Fruit fly (Drosophila melanogaster) Kc167 (cell line): Measurements from ENCODE around the gene Spn100A.

Experiments used
- Myc ChIP-seq: fragments of >200 bp; optimal IDR thresholded peaks from 2 replicates; lab custom pipeline; 2017; ENCODE audit warnings: missing external identifiers
- Sin3A ChIP-seq: fragments of >200 bp; optimal IDR thresholded peaks from 2 replicates; lab custom pipeline; 2018; ENCODE audit warnings: missing external identifiers
- h ChIP-seq: fragments of >200 bp; optimal IDR thresholded peaks from 3 replicates; lab custom pipeline; 2018; ENCODE audit warnings: missing external identifiers
- insv ChIP-seq: fragments of >200 bp; optimal IDR thresholded peaks from 3 replicates; lab custom pipeline; 2018; ENCODE audit warnings: missing external identifiers
- psq ChIP-seq: fragments of >200 bp; optimal IDR thresholded peaks from 2 replicates; lab custom pipeline; 2017; ENCODE audit warnings: missing external identifiers
- ttk ChIP-seq: sonication (Bioruptor generic); optimal IDR thresholded peaks from 2 replicates; lab custom pipeline; 2017; ENCODE audit warnings: missing external identifiers

Spn100A gene

DNA sequence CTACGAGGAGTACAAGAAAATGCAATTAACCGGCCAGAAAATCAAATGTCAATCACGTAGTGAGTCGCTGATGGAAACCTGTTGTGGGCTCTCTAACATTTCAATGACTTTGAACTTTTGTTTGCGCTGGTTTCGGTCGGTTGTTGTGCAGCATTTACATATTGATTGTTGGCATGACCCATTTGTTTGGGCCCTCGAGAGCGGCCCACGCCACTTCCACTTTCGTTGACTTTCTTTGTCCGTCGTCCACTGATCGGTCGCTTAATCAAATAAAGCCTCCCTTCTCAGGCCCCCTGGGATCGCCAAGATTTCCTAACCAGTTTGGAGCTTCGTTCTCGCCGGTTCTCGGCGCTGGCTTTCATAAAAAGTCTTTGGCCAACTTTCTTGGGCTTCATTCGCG lies at the start of gene Spn100A:
Gene Spn100A, plus strand, starts transcription at position 392 of the 400 bp plus-strand sequence.
- TF ChIP-seq insv (lab: Kevin White, UChicago): no peak
- TF ChIP-seq h: no peak
- TF ChIP-seq ttk (lab: Kevin White, UChicago): no peak
- TF ChIP-seq Myc (lab: Kevin White, UChicago): no peak
- no peak for TF ChIP-seq Sin3A
- no peak for TF ChIP-seq psq (lab: Kevin White, UChicago)

DNA sequence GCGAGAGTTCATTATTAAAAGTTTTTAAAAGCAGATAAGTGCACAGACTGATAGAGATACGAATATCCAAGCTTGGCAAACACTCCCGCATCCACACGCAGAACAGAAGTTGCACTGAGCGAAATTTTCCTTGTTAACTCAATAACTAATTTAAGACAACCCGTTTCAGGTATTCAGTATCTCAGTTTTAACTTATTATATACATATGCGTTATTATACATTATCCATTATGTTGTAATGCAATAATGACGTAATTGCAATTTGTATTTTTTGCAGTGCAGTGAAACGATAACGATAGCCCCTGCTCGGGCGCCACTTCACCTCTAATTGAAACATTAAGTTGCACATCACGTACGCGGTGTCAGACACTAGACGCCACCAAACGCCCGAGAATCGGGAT lies 47.2 kb upstream of the Spn100A start:
- TF ChIP-seq insv (lab: Kevin White, UChicago) (no peak), h (no peak), Sin3A (no peak), ttk (lab: Kevin White, UChicago) (no peak), psq (lab: Kevin White, UChicago) (no peak), Myc (lab: Kevin White, UChicago) (no peak)

DNA sequence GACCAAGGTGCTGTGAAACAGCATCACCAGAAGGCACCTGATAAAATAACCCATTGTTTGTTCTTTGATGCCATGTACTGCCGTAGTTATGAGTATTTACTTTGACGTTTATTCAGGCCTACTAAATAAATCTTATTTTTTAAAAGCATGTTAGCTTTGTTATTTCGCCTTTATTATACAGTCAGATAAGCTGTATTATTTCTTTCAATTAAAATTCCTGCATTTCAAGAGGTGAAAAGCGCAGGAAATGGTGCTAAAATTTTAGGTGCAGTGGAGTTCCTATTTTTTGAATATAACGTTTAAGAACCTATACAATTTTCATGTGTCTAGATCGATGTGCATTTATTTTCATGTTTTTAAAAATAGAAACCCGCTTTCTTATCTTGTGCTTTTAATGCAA lies 44.7 kb upstream of the Spn100A start, which contains the start of gene CG31013:
Gene CG31013, minus strand, starts transcription at position 101 of the 400 bp plus-strand sequence.
- TF ChIP-seq psq (lab: Kevin White, UChicago) (no peak), Myc (lab: Kevin White, UChicago) (no peak), insv (lab: Kevin White, UChicago) (no peak), ttk (lab: Kevin White, UChicago) (no peak), Sin3A (no peak), h (no peak)

DNA sequence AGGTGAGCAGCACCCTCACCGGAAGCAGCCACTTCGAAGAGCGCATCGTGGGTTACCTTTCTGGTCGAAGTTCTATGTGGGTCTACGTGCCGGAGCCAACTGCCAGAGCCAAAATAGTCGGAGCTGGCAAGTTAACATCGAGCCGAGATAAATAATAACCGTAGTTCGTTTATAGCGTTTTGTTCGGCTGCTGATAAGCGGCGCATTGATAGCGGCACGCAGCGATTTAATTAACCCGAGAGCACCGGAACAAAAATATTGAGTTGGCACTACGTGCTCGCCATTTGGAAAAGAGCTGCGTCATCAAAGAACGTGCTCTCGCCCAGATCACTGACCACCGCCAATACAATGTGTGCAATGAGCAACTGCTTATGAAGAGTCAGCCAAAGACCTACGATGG lies 42.0 kb upstream of the Spn100A start, which contains the start of gene PH4alphaPV:
Gene PH4alphaPV, minus strand, starts transcription at position 101 of the 400 bp plus-strand sequence.
- TF ChIP-seq Myc (lab: Kevin White, UChicago): no peak

DNA sequence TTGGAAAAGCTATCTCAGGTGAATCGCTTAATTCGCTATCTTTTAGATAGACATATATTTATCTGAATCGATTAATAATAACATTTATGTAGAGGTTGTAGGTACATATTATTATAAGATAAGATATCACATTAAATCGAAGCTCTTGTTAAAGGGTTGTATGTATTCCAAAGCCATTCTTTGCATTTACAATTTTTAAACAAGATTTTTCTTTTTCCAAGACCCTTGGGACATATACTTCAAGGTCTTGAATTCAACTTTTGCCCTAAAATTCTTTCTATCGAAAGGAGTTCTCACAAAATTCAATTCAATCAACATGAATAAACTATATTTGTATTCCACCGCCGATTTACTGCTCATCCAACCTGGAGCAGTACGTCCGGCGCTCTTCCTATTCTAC lies 41.6 kb upstream of the Spn100A start, which contains the start of gene CG34432:
Gene CG34432, plus strand, starts transcription at position 301 of the 400 bp plus-strand sequence.
- TF ChIP-seq h: no peak
- TF ChIP-seq ttk (lab: Kevin White, UChicago): no peak
- no peak for TF ChIP-seq Myc (lab: Kevin White, UChicago)
- no peak for TF ChIP-seq psq (lab: Kevin White, UChicago)
- no peak for TF ChIP-seq Sin3A
- TF ChIP-seq insv (lab: Kevin White, UChicago): no peak

DNA sequence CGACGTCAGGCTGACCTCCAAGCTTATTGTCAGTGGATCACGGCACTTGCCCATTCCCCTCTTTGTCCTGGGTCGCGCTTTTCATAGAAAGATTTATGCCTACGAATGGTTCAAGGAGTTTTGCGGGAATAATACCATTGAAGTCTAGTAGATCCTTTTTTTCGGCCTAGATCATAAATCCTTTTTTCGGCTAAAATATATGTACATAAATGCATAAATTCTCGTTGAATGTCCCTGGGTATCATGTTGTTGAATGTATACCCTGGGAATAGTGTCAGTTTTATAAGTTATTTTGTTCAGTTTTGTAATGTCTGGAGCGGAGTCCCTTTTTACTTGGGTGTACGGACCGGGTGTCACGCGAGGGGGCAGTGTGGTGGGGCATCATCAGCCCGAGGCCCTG lies 40.8 kb upstream of the Spn100A start, which contains the start of gene CG34433:
Gene CG34433, plus strand, starts transcription at position 301 of the 400 bp plus-strand sequence.
- TF ChIP-seq Sin3A: no peak
- TF ChIP-seq h: no peak
- TF ChIP-seq insv (lab: Kevin White, UChicago): no peak
- TF ChIP-seq psq (lab: Kevin White, UChicago): no peak
- TF ChIP-seq Myc (lab: Kevin White, UChicago): no peak
- TF ChIP-seq ttk (lab: Kevin White, UChicago): no peak

dm6 chr3R:30689653-30690052 lies 789 bp upstream of the Spn100A start:
- TF ChIP-seq Myc (lab: Kevin White, UChicago): no peak
- no peak for TF ChIP-seq ttk (lab: Kevin White, UChicago)
- TF ChIP-seq insv (lab: Kevin White, UChicago): no peak
- TF ChIP-seq h: no peak

- TF ChIP-seq Myc (lab: Kevin White, UChicago) (no peak), psq (lab: Kevin White, UChicago) (no peak), Sin3A (no peak), insv (lab: Kevin White, UChicago) (no peak), h (no peak), ttk (lab: Kevin White, UChicago) (no peak)
These were observed 5.0 kb downstream of the Spn100A start, which contains the start of gene CG12069 for dm6 chr3R:30695398-30695797. Gene CG12069 (minus strand): TSS chr3R:30695498.

dm6 chr3R:30697038-30697437 lies 6.6 kb downstream of the Spn100A start, which contains the start of gene Pka-C2:
Gene Pka-C2 (minus strand): TSS chr3R:30697138.
- no peak for TF ChIP-seq psq (lab: Kevin White, UChicago)
- TF ChIP-seq h: no peak
- TF ChIP-seq Sin3A: no peak
- no peak for TF ChIP-seq Myc (lab: Kevin White, UChicago)
- no peak for TF ChIP-seq ttk (lab: Kevin White, UChicago)
- no peak for TF ChIP-seq insv (lab: Kevin White, UChicago)

dm6 chr3R:30699165-30699564 lies 8.7 kb downstream of the Spn100A start:
- TF ChIP-seq Sin3A (no peak), psq (lab: Kevin White, UChicago) (no peak), ttk (lab: Kevin White, UChicago) (no peak)

DNA sequence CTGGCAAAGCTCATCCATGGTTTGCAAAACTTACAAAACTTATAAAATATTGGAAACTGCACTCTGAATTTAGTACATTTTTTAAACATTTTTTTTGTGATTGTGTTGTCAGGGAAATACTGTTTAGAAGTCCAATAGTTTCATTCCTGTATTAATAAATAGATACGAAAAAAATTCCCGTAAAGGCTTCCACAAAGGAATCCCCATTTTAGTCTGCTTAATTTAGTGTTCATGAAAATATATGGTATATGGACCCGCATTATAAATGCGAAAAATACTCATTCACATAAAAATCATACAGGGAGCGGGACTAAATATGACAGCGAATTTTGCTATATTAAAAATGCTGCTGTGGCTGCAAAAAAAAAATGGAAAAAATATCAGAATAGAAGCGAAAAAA lies 15.6 kb downstream of the Spn100A start, which contains the start of gene CG31010:
Gene CG31010, minus strand, starts transcription at position 101 of the 400 bp plus-strand sequence.
- TF ChIP-seq insv (lab: Kevin White, UChicago) (no peak), Myc (lab: Kevin White, UChicago) (no peak), ttk (lab: Kevin White, UChicago) (no peak), Sin3A (no peak), h (no peak), psq (lab: Kevin White, UChicago) (no peak)

dm6 chr3R:30709270-30709669 lies 18.8 kb downstream of the Spn100A start:
- no peak for TF ChIP-seq Myc (lab: Kevin White, UChicago)
- TF ChIP-seq h: no peak
- TF ChIP-seq ttk (lab: Kevin White, UChicago): no peak
- TF ChIP-seq psq (lab: Kevin White, UChicago): no peak

dm6 chr3R:30710442-30710841 lies 20.0 kb downstream of the Spn100A start:
- TF ChIP-seq Myc (lab: Kevin White, UChicago) (no peak), psq (lab: Kevin White, UChicago) (no peak), ttk (lab: Kevin White, UChicago) (no peak)
